Fruit fly (Drosophila melanogaster): ENCODE data around the gene sens.

DNA sequence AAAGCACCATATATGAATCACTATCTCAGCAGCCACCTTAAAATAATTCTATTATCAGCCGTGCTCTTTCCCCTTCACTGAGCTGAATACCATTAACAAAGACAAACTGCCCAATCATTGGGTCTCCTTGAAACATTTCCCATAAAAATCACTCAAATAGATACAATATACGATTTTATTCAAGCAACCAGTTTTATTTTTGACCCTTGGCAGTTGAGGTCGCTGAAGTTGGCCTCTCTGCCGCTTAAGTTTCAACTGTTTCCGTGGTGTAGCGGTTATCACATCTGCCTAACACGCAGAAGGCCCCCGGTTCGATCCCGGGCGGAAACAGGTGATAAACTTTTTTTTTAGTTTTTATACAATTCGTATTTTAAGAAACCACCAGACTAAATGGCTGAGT, 31.9 kb upstream of the sens start:
- no peak for TF ChIP-seq CG6175 (GFP tag; IDR thresholded peaks at IDR 0.05)
- no peak for TF ChIP-seq D (optimal IDR thresholded peaks at IDR 0.05)
- TF ChIP-seq D (GFP tag; optimal IDR thresholded peaks at IDR 0.05): no peak
- TF ChIP-seq zf30C (GFP tag; optimal IDR thresholded peaks at IDR 0.05): no peak
- TF ChIP-seq CG8388 (GFP tag; optimal IDR thresholded peaks at IDR 0.05): no peak
- TF ChIP-seq cg (GFP tag; optimal IDR thresholded peaks at IDR 0.05): no peak
- no peak for TF ChIP-seq oc (tag; optimal IDR thresholded peaks at IDR 0.05)
- TF ChIP-seq gem (tag; optimal IDR thresholded peaks at IDR 0.05): no peak
- TF ChIP-seq CG6272 (GFP tag; IDR thresholded peaks at IDR 0.05): no peak
